Fruit fly (Drosophila melanogaster): Measurements from ENCODE around the gene enc.

DNA sequence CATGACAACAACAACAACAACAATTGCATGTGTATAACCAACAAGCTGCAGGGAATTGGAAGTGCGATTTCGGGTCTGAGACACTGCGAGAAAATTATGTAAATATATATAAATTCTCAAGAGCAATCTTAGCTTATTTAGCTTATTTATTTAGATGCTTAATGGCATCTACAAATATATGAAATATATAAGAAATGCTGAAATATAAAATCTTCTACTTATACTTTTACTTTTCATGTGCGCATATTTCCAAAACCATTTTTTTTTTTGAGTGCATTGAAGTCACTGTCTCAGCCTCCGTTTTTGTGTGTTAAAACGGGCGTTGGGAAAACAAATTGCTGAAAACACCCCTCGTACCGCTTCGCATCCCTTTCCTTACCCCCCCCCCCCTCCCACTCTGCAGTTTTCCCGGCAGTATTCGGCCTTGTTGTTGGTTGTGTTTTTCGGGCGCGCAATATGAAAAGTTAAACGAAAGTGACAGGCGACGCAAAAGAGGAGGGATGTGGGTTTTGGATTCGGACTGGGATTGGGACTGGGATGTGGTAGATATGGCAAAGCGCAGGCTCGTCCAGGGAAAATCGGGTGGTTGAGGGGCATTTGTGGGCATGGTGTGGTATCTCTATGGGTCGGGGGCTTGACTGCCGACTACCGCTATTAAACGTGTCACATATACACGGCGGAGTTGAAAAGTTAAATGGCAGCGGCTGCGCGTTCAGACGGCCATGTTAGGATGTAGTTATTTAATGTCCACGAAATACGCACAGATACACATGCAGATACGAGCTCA, 36.9 kb downstream of the enc start:
- TF ChIP-seq pan (optimal IDR thresholded peaks at IDR 0.05) (no peak), psq (optimal IDR thresholded peaks at IDR 0.05) (no peak), Dll (optimal IDR thresholded peaks at IDR 0.05) (no peak)
